Worm (Caenorhabditis elegans) whole organism, L3 larva: ENCODE measurements around the gene rsp-4.

Experiments
- ZK546.5 ChIP-seq: sonication (generic microtip); optimal IDR thresholded peaks from 2 replicates; lab custom pipeline; 2017; ENCODE audit warnings: missing biosample characterization, missing genetic modification characterization
- aly-2 ChIP-seq: fragments of 150-350 bp; optimal IDR thresholded peaks from 2 replicates; lab custom pipeline; 2014; ENCODE audit warnings: missing biosample characterization, missing genetic modification characterization
- ama-1 ChIP-seq: fragments of 150-350 bp; optimal IDR thresholded peaks from 2 replicates; lab custom pipeline; 2018
- ceh-16 ChIP-seq: sonication (generic microtip); optimal IDR thresholded peaks from 2 replicates; lab custom pipeline; 2017; ENCODE audit warnings: missing biosample characterization, missing genetic modification characterization
- ceh-28 ChIP-seq: fragments of 150-350 bp; optimal IDR thresholded peaks from 2 replicates; lab custom pipeline; 2014; ENCODE audit warnings: missing biosample characterization, missing genetic modification reagents, missing genetic modification characterization
- ceh-82 ChIP-seq: fragments of 150-350 bp; optimal IDR thresholded peaks from 2 replicates; lab custom pipeline; 2014; ENCODE audit warnings: missing biosample characterization, missing genetic modification characterization
- daf-12 ChIP-seq: fragments of 150-350 bp; optimal IDR thresholded peaks from 2 replicates; lab custom pipeline; 2014; ENCODE audit warnings: missing biosample characterization, missing genetic modification reagents, missing genetic modification characterization
- egl-27 ChIP-seq: sonication (generic microtip); optimal IDR thresholded peaks from 4 replicates; lab custom pipeline; 2017; ENCODE audit warnings: missing biosample characterization, missing genetic modification reagents, missing genetic modification characterization
- egl-5 ChIP-seq: fragments of 150-350 bp; optimal IDR thresholded peaks from 2 replicates; lab custom pipeline; 2017; ENCODE audit warnings: missing biosample characterization, missing genetic modification reagents, missing genetic modification characterization, inconsistent platforms
- elt-1 ChIP-seq: fragments of 150-350 bp; optimal IDR thresholded peaks from 2 replicates; lab custom pipeline; 2014; ENCODE audit warnings: missing biosample characterization, missing genetic modification characterization
- elt-2 ChIP-seq: sonication (generic microtip); optimal IDR thresholded peaks from 2 replicates; lab custom pipeline; 2016; ENCODE audit warnings: missing genetic modification reagents, mild to moderate bottlenecking, missing genetic modification characterization, missing compliant biosample characterization
- fkh-10 ChIP-seq: sonication (generic microtip); optimal IDR thresholded peaks from 2 replicates; lab custom pipeline; 2017; ENCODE audit warnings: missing biosample characterization, missing genetic modification reagents, missing genetic modification characterization
- fkh-2 ChIP-seq: fragments of 150-350 bp; optimal IDR thresholded peaks from 2 replicates; lab custom pipeline; 2014; ENCODE audit warnings: missing biosample characterization, missing genetic modification reagents, missing genetic modification characterization
- fos-1 ChIP-seq: fragments of 150-350 bp; optimal IDR thresholded peaks from 2 replicates; lab custom pipeline; 2014; ENCODE audit warnings: missing biosample characterization, missing genetic modification characterization
- jun-1 ChIP-seq: fragments of 150-350 bp; optimal IDR thresholded peaks from 2 replicates; lab custom pipeline; 2014; ENCODE audit warnings: missing biosample characterization, missing genetic modification reagents, missing genetic modification characterization
- lin-15B ChIP-seq: fragments of 150-350 bp; optimal IDR thresholded peaks from 2 replicates; lab custom pipeline; 2014; ENCODE audit warnings: missing biosample characterization, missing genetic modification characterization
- lsy-12 ChIP-seq: sonication (generic microtip); optimal IDR thresholded peaks from 2 replicates; lab custom pipeline; 2016; ENCODE audit warnings: mild to moderate bottlenecking, missing genetic modification characterization, missing compliant biosample characterization
- mdl-1 ChIP-seq: fragments of 150-350 bp; optimal IDR thresholded peaks from 2 replicates; lab custom pipeline; 2014; ENCODE audit warnings: missing biosample characterization, missing genetic modification characterization
- nfya-1 ChIP-seq: sonication (generic microtip); optimal IDR thresholded peaks from 2 replicates; lab custom pipeline; 2017; ENCODE audit warnings: missing genetic modification characterization, mild to moderate bottlenecking, missing compliant biosample characterization, antibody characterized with exemption, moderate library complexity; ENCODE audit not compliant: insufficient read depth
- nhr-23 ChIP-seq: fragments of 150-350 bp; optimal IDR thresholded peaks from 2 replicates; lab custom pipeline; 2014; ENCODE audit warnings: missing biosample characterization, missing genetic modification reagents, missing genetic modification characterization
- nhr-28 ChIP-seq: fragments of 150-350 bp; optimal IDR thresholded peaks from 2 replicates; lab custom pipeline; 2014; ENCODE audit warnings: missing biosample characterization, missing genetic modification characterization
- nhr-43 ChIP-seq: sonication (generic microtip); optimal IDR thresholded peaks from 2 replicates; lab custom pipeline; 2016; ENCODE audit warnings: mild to moderate bottlenecking, missing genetic modification characterization, missing compliant biosample characterization; ENCODE audit not compliant: poor library complexity, severe bottlenecking
- nhr-67 ChIP-seq: fragments of 150-350 bp; optimal IDR thresholded peaks from 2 replicates; lab custom pipeline; 2014; ENCODE audit warnings: missing biosample characterization, missing genetic modification characterization
- nhr-76 ChIP-seq: fragments of 150-350 bp; sonication (generic microtip); optimal IDR thresholded peaks from 5 replicates; lab custom pipeline; 2014; ENCODE audit warnings: missing biosample characterization, missing genetic modification characterization
- nhr-77 ChIP-seq: fragments of 150-350 bp; optimal IDR thresholded peaks from 2 replicates; lab custom pipeline; 2014; ENCODE audit warnings: missing biosample characterization, missing genetic modification characterization
- pha-4 ChIP-seq: fragments of 150-350 bp; optimal IDR thresholded peaks from 2 replicates; lab custom pipeline; 2014; ENCODE audit warnings: missing biosample characterization, missing genetic modification reagents, missing genetic modification characterization
- sea-2 ChIP-seq: fragments of 150-350 bp; sonication (generic microtip); optimal IDR thresholded peaks from 4 replicates; lab custom pipeline; 2014; ENCODE audit warnings: missing biosample characterization, missing genetic modification reagents, missing genetic modification characterization
- skn-1 ChIP-seq: fragments of 150-350 bp; optimal IDR thresholded peaks from 2 replicates; lab custom pipeline; 2014; ENCODE audit warnings: missing biosample characterization, missing genetic modification characterization
- snpc-4 ChIP-seq: fragments of 150-350 bp; optimal IDR thresholded peaks from 2 replicates; lab custom pipeline; 2014; ENCODE audit warnings: missing biosample characterization, missing genetic modification characterization
- tbx-2 ChIP-seq: sonication (generic microtip); optimal IDR thresholded peaks from 2 replicates; lab custom pipeline; 2016; ENCODE audit warnings: mild to moderate bottlenecking, missing genetic modification characterization, missing compliant biosample characterization
- unc-39 ChIP-seq: sonication (generic microtip); optimal IDR thresholded peaks from 4 replicates; lab custom pipeline; 2017; ENCODE audit warnings: missing biosample characterization, missing genetic modification characterization
- unc-62 ChIP-seq: fragments of 150-350 bp; sonication (generic microtip); optimal IDR thresholded peaks from 4 replicates; lab custom pipeline; 2014; ENCODE audit warnings: missing biosample characterization, missing genetic modification reagents, missing genetic modification characterization
- zag-1 ChIP-seq: fragments of 150-350 bp; optimal IDR thresholded peaks from 2 replicates; lab custom pipeline; 2014; ENCODE audit warnings: missing biosample characterization, missing genetic modification characterization
- ztf-11 ChIP-seq: fragments of 150-350 bp; optimal IDR thresholded peaks from 2 replicates; lab custom pipeline; 2014; ENCODE audit warnings: missing biosample characterization, missing genetic modification characterization
- ztf-4 ChIP-seq: fragments of 150-350 bp; optimal IDR thresholded peaks from 2 replicates; lab custom pipeline; 2014; ENCODE audit warnings: missing biosample characterization, missing genetic modification characterization

Gene rsp-4

DNA sequence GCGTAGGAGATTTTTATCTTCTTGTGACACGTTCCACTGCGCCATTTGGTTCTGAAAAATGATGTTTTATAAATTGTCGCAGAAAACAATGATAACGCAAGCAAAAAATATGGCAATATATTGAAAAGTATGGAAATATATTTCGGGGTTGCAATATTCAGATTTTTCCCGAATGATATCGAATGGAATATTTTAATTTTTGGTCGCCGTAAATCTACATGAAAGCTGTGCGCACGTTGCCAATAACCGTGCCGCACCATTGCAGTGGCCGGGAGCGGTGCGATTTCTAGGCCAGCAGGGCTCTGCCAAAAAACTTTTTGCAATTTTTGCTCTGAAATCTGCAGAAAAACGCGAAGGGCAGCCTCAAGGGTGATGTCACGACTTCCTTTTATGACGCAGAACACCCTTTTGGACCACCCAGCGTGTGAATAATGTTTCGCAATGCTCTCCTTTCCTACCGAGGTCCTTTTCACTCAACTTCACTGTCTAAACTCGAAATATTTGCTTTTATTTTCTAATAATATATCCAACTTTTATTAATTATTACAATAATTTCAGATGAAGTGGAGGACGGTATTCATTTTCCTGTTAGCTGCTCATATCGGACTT lies 30.4 kb downstream of the rsp-4 start, which contains the start of the genes F09E5.11 and bmy-1 (continued):
- peak; percentile 75 for TF ChIP-seq pha-4 (tag; lab: Kevin White, UChicago)
- no peak for TF ChIP-seq nhr-67
- TF ChIP-seq ztf-11 (tag; lab: Kevin White, UChicago): no peak
- TF ChIP-seq skn-1 (tag; lab: Kevin White, UChicago): peak; percentile 40
- peak; percentile 89 for TF ChIP-seq lin-15B (tag; lab: Kevin White, UChicago)
- peak; percentile 71 for TF ChIP-seq lsy-12
- TF ChIP-seq egl-5 (tag; lab: Kevin White, UChicago): peak; percentile 51
- TF ChIP-seq fkh-2 (tag; lab: Kevin White, UChicago): no peak
- TF ChIP-seq nhr-76 (tag; lab: Kevin White, UChicago): no peak
- TF ChIP-seq unc-39: no peak
- TF ChIP-seq ztf-4 (tag; lab: Kevin White, UChicago): no peak
- TF ChIP-seq ceh-28 (tag; lab: Kevin White, UChicago): peak; percentile 70
- TF ChIP-seq mdl-1 (tag; lab: Kevin White, UChicago): no peak
- TF ChIP-seq snpc-4: peak; percentile 81
- TF ChIP-seq ceh-82 (tag; lab: Kevin White, UChicago): peak; percentile 78

DNA sequence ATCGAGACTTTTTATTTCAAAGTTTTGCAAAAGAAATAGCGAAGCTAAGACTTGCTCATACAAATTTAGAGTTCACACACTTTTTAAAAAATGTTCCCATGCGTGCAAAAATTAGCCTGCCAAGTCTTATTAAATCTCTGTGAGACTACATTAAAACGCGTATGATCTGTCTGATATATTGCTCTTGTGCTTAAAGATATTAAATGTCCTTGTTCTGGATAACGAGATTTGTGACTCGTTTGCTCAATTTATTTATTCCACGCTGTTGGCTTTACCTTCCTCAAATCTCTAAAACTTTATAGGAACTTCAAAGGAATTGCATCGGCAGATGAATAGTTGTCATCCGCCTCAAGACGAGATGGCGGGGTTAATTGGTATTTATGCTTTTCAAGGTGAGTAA lies 33.3 kb downstream of the rsp-4 start, which contains the start of gene srg-69:
srg-69 (plus strand) TSS at position 301 of the 400 bp plus-strand sequence.
- TF ChIP-seq ceh-16 (tag; lab: Kevin White, UChicago): no peak
- TF ChIP-seq fkh-10 (GFP tag; lab: Kevin White, UChicago): no peak
- TF ChIP-seq unc-39: no peak
- no peak for TF ChIP-seq zag-1 (tag; lab: Kevin White, UChicago)
- no peak for TF ChIP-seq tbx-2
- TF ChIP-seq sea-2: no peak
- no peak for TF ChIP-seq nhr-43
- TF ChIP-seq lsy-12: no peak
- no peak for TF ChIP-seq lin-15B (tag; lab: Kevin White, UChicago)
- TF ChIP-seq nhr-77 (tag; lab: Kevin White, UChicago): no peak
- no peak for TF ChIP-seq nhr-67
- TF ChIP-seq nhr-23: no peak
- TF ChIP-seq daf-12 (tag; lab: Kevin White, UChicago): no peak
- no peak for TF ChIP-seq nfya-1 (tag; lab: Kevin White, UChicago)
- no peak for TF ChIP-seq nhr-28 (tag; lab: Kevin White, UChicago)
- TF ChIP-seq ama-1 (lab: Kevin White, UChicago): no peak
- no peak for TF ChIP-seq jun-1 (tag; lab: Kevin White, UChicago)
- no peak for TF ChIP-seq ZK546.5 (tag; lab: Kevin White, UChicago)
- no peak for TF ChIP-seq elt-1 (tag; lab: Kevin White, UChicago)
- no peak for TF ChIP-seq egl-5 (tag; lab: Kevin White, UChicago)
- TF ChIP-seq, all 47 proteins: peak for 0

DNA sequence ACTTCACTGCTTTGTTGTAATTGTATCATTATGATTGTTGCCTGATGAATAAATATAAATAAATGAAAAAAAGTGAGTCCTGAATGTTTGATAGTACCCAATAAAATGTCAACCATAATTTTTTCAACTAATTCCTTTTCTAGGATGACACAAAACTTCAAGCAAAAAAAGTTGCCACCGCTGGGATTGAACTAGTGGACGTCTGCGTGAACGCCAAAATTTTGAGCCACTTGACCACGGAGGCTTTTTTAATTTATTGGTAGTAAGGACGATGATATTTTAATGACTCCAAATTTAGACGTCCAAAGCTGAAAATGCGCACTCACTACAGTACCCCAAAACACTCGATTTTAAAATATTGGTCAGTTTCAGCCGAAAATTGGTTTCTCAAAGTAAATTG lies 35.0 kb downstream of the rsp-4 start:
- peak; percentile 70 for TF ChIP-seq nhr-43
- peak; percentile 70 for TF ChIP-seq lsy-12
- no peak for TF ChIP-seq ceh-16 (tag; lab: Kevin White, UChicago)
- no peak for TF ChIP-seq elt-1 (tag; lab: Kevin White, UChicago)
- no peak for TF ChIP-seq nhr-76 (tag; lab: Kevin White, UChicago)
- TF ChIP-seq unc-62 (GFP tag; lab: Kevin White, UChicago): no peak
- TF ChIP-seq elt-2 (tag; lab: Kevin White, UChicago): peak; percentile 37
- TF ChIP-seq, all 47 proteins: peak for 3

DNA sequence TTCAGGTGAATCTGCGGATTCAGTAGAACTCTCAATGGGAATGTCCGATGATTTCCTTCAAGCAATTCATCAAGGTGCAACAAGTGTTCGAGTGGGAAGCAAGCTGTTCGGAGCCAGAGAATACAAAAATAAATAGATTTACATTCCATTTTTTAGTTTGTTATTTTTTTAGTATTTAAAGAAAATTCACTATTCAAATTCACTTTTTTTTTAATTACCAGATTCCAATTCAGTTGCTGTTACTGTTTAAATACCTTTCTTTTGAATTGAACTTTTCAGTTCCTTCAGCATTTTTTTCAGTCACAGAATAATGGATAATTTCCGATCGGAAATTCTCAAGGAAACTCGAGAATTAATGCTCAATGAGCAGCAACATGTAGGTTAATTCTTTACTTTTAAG lies 36.8 kb downstream of the rsp-4 start, which contains the start of gene F09E5.7:
F09E5.7 (plus strand) TSS at position 301 of the 400 bp plus-strand sequence.
- TF ChIP-seq fos-1 (no peak), tbx-2 (no peak), nhr-43 (no peak), ztf-4 (tag; lab: Kevin White, UChicago) (no peak), mdl-1 (tag; lab: Kevin White, UChicago) (no peak), egl-27 (no peak), fkh-2 (tag; lab: Kevin White, UChicago) (no peak), fkh-10 (GFP tag; lab: Kevin White, UChicago) (no peak), aly-2 (tag; lab: Kevin White, UChicago) (no peak), sea-2 (no peak), lsy-12 (no peak), unc-39 (no peak), elt-1 (tag; lab: Kevin White, UChicago) (no peak), nhr-67 (no peak), elt-2 (tag; lab: Kevin White, UChicago) (no peak)
